Worm (Caenorhabditis elegans) whole organism, early embryonic: ENCODE data around the gene R07C3.3.

ENCODE experiments used
- B0310.2 ChIP-seq: sonication (generic microtip); optimal IDR thresholded peaks from 2 replicates; lab custom pipeline; 2016; ENCODE audit warnings: mild to moderate bottlenecking, missing genetic modification characterization, missing compliant biosample characterization
- F13C5.2 ChIP-seq: sonication (generic microtip); optimal IDR thresholded peaks from 2 replicates; lab custom pipeline; 2017; ENCODE audit warnings: mild to moderate bottlenecking, missing genetic modification characterization, inconsistent platforms, missing compliant biosample characterization
- aly-1 ChIP-seq: sonication (generic microtip); optimal IDR thresholded peaks from 2 replicates; lab custom pipeline; 2016; ENCODE audit warnings: missing genetic modification characterization, missing compliant biosample characterization
- ama-1 ChIP-seq: fragments of 150-350 bp; optimal IDR thresholded peaks from 2 replicates; lab custom pipeline; 2014
- ceh-36 ChIP-seq: sonication (generic microtip); optimal IDR thresholded peaks from 2 replicates; lab custom pipeline; 2016; ENCODE audit warnings: missing genetic modification characterization, inconsistent platforms, missing compliant biosample characterization
- ets-7 ChIP-seq: sonication (generic microtip); optimal IDR thresholded peaks from 2 replicates; lab custom pipeline; 2016; ENCODE audit warnings: missing genotype, missing genetic modification characterization, missing compliant biosample characterization
- flt-1 ChIP-seq: fragments of 200-800 bp; sonication (Bioruptor generic); IDR thresholded peaks from 2 replicates; pipeline ENCODE4 v1.3.6; 2022; ENCODE audit warnings: missing genetic modification characterization, missing compliant biosample characterization
- hmbx-1 ChIP-seq: sonication (generic microtip); optimal IDR thresholded peaks from 2 replicates; lab custom pipeline; 2016; ENCODE audit warnings: mild to moderate bottlenecking, missing genetic modification characterization, missing compliant biosample characterization
- hmg-4 ChIP-seq: fragments of 200-800 bp; sonication (Bioruptor generic); optimal IDR thresholded peaks from 2 replicates; lab custom pipeline; 2018; ENCODE audit warnings: mild to moderate bottlenecking, missing genetic modification characterization, missing compliant biosample characterization
- scrt-1 ChIP-seq: fragments of 200-800 bp; sonication (Bioruptor generic); IDR thresholded peaks from 2 replicates; pipeline ENCODE4 v1.3.6; 2022; ENCODE audit warnings: missing genetic modification characterization, missing compliant biosample characterization
- tbx-11 ChIP-seq: fragments of 200-800 bp; sonication (Bioruptor generic); IDR thresholded peaks from 2 replicates; pipeline ENCODE4 v1.3.6; 2022; ENCODE audit warnings: missing genetic modification characterization, missing compliant biosample characterization
- tbx-37 ChIP-seq: fragments of 200-800 bp; sonication (Bioruptor generic); conservative IDR thresholded peaks from 2 replicates; pipeline ENCODE4 v1.3.6; 2022; ENCODE audit warnings: missing genetic modification reagents, missing genetic modification characterization, missing compliant biosample characterization
- tra-4 ChIP-seq: sonication (generic microtip); optimal IDR thresholded peaks from 2 replicates; lab custom pipeline; 2017; ENCODE audit warnings: missing genetic modification characterization, missing compliant biosample characterization

- TF ChIP-seq flt-1 (GFP tag; lab: Robert Waterston, UW), result no peak
- no peak for TF ChIP-seq tra-4 (tag; lab: Kevin White, UChicago)
- no peak for TF ChIP-seq tbx-11 (GFP tag; lab: Robert Waterston, UW)
- no peak for TF ChIP-seq ceh-36 (tag; lab: Kevin White, UChicago)
- no peak for TF ChIP-seq ama-1 (lab: Kevin White, UChicago)
- no peak for TF ChIP-seq tbx-37 (GFP tag; lab: Robert Waterston, UW)
- TF ChIP-seq hmg-4 (GFP tag; lab: Kevin White, UChicago), result no peak
- TF ChIP-seq scrt-1 (GFP tag; lab: Robert Waterston, UW), result no peak
- no peak for TF ChIP-seq F13C5.2 (tag; lab: Kevin White, UChicago)
- no peak for TF ChIP-seq B0310.2 (tag; lab: Kevin White, UChicago)
- no peak for TF ChIP-seq aly-1 (tag; lab: Kevin White, UChicago)
- no peak for TF ChIP-seq ets-7 (tag; lab: Kevin White, UChicago)
- TF ChIP-seq hmbx-1 (tag; lab: Kevin White, UChicago), result no peak
Measured at ce11 chrII:973999-974398, 35.4 kb downstream of the R07C3.3 start, which contains the start of gene fbxc-14.
